Fruit fly (Drosophila melanogaster): Measurements from ENCODE around the gene mew.

The mew gene

dm6 chrX:13278468-13278982 is 20.2 kb upstream of the mew start (continued):
- TF ChIP-seq fu2 (GFP tag; optimal IDR thresholded peaks at IDR 0.05): no peak
- TF ChIP-seq HmgZ (tag; optimal IDR thresholded peaks at IDR 0.05): no peak
- TF ChIP-seq Lhr (GFP tag; optimal IDR thresholded peaks at IDR 0.05): no peak
- TF ChIP-seq CG7963 (GFP tag; IDR thresholded peaks at IDR 0.05; ENCODE audit: partially characterized antibody): no peak
- no peak for TF ChIP-seq zfh2 (GFP tag; optimal IDR thresholded peaks at IDR 0.05)
- no peak for TF ChIP-seq mld (GFP tag; IDR thresholded peaks at IDR 0.05; ENCODE audit: partially characterized antibody)
- TF ChIP-seq ewg (GFP tag; optimal IDR thresholded peaks at IDR 0.05): peak; percentile 60
- TF ChIP-seq CG16863 (GFP tag; optimal IDR thresholded peaks at IDR 0.05): no peak
- TF ChIP-seq CG10147 (GFP tag; optimal IDR thresholded peaks at IDR 0.05): no peak
- peak; percentile 88 for TF ChIP-seq ftz-f1 (GFP tag; optimal IDR thresholded peaks at IDR 0.05)
- no peak for TF ChIP-seq phol (tag; optimal IDR thresholded peaks at IDR 0.05)
- no peak for TF ChIP-seq CG30431 (GFP tag; optimal IDR thresholded peaks at IDR 0.05)
- no peak for TF ChIP-seq fd64A (GFP tag; optimal IDR thresholded peaks at IDR 0.05)
- TF ChIP-seq Dfd (GFP tag; optimal IDR thresholded peaks at IDR 0.05): no peak
- TF ChIP-seq CG32532 (GFP tag; IDR thresholded peaks at IDR 0.05): no peak
- TF ChIP-seq Deaf1 (tag; optimal IDR thresholded peaks at IDR 0.05): no peak
- TF ChIP-seq h (optimal IDR thresholded peaks at IDR 0.05): no peak
- TF ChIP-seq CG17186 (GFP tag; optimal IDR thresholded peaks at IDR 0.05): no peak
- TF ChIP-seq tna (GFP tag; IDR thresholded peaks at IDR 0.05; ENCODE audit: partially characterized antibody): no peak
- no peak for TF ChIP-seq Dp (GFP tag; optimal IDR thresholded peaks at IDR 0.05)
- TF ChIP-seq CG1603 (tag; optimal IDR thresholded peaks at IDR 0.05): no peak
- peak; percentile 29 for TF ChIP-seq mirr (GFP tag; optimal IDR thresholded peaks at IDR 0.05)
- TF ChIP-seq emc (GFP tag; optimal IDR thresholded peaks at IDR 0.05): no peak
- TF ChIP-seq Dek (tag; optimal IDR thresholded peaks at IDR 0.05): no peak
- no peak for TF ChIP-seq Dip2 (GFP tag; IDR thresholded peaks at IDR 0.05)
- no peak for TF ChIP-seq CG18764 (GFP tag; optimal IDR thresholded peaks at IDR 0.05)
- no peak for TF ChIP-seq CG10366 (GFP tag; IDR thresholded peaks at IDR 0.05)
- TF ChIP-seq Abd-B (GFP tag; optimal IDR thresholded peaks at IDR 0.05): no peak
- TF ChIP-seq CG1832 (GFP tag; optimal IDR thresholded peaks at IDR 0.05): no peak
- TF ChIP-seq lov (optimal IDR thresholded peaks at IDR 0.05): no peak
- TF ChIP-seq lov (GFP tag; IDR thresholded peaks at IDR 0.05): no peak
- TF ChIP-seq CG6813 (GFP tag; optimal IDR thresholded peaks at IDR 0.05): no peak
- no peak for TF ChIP-seq BEAF-32 (GFP tag; optimal IDR thresholded peaks at IDR 0.05)
- TF ChIP-seq CG8765 (GFP tag; IDR thresholded peaks at IDR 0.05): no peak
- TF ChIP-seq nerfin-1 (tag; optimal IDR thresholded peaks at IDR 0.05): no peak
- TF ChIP-seq HHEX (GFP tag; optimal IDR thresholded peaks at IDR 0.05): no peak
- TF ChIP-seq Sox100B (GFP tag; optimal IDR thresholded peaks at IDR 0.05): no peak
- peak; percentile 4 for TF ChIP-seq CG12769 (tag; optimal IDR thresholded peaks at IDR 0.05)
- TF ChIP-seq trem (tag; optimal IDR thresholded peaks at IDR 0.05): no peak
- no peak for TF ChIP-seq Oli (tag; optimal IDR thresholded peaks at IDR 0.05)
- TF ChIP-seq CG7987 (GFP tag; optimal IDR thresholded peaks at IDR 0.05): no peak
- no peak for TF ChIP-seq CG10543 (GFP tag; optimal IDR thresholded peaks at IDR 0.05)
- TF ChIP-seq Eip74EF (GFP tag; optimal IDR thresholded peaks at IDR 0.05): no peak
- TF ChIP-seq yki (optimal IDR thresholded peaks at IDR 0.05): no peak
- no peak for TF ChIP-seq tup (GFP tag; optimal IDR thresholded peaks at IDR 0.05)
- no peak for TF ChIP-seq CG2889 (GFP tag; IDR thresholded peaks at IDR 0.05)
- TF ChIP-seq Meics (GFP tag; optimal IDR thresholded peaks at IDR 0.05): no peak
- TF ChIP-seq Hmr (GFP tag; optimal IDR thresholded peaks at IDR 0.05): no peak
- TF ChIP-seq CG17385 (GFP tag; optimal IDR thresholded peaks at IDR 0.05): peak; percentile 55
- TF ChIP-seq Ravus (GFP tag; IDR thresholded peaks at IDR 0.05): no peak
- no peak for TF ChIP-seq pzg (GFP tag; optimal IDR thresholded peaks at IDR 0.05)
